Fruit fly (Drosophila melanogaster) whole organism, embryonic: ENCODE measurements around the gene IFT52.
A peak's percentile ranks its signal among the peaks of the same experiment; 100 is the strongest.

Experiments used
- Asciz ChIP-seq: fragments of 200-800 bp; sonication (Bioruptor generic); optimal IDR thresholded peaks from 2 replicates; lab custom pipeline; 2017; ENCODE audit warnings: missing biosample characterization, mild to moderate bottlenecking, missing genetic modification characterization, missing genetic modification reagents
- Awh ChIP-seq: fragments of 200-800 bp; sonication (Bioruptor generic); IDR thresholded peaks from 2 replicates; pipeline ENCODE4, ENCODE4 v1.3.6; 2022; ENCODE audit warnings: missing biosample characterization, missing genetic modification characterization
- Bteb2 ChIP-seq: fragments of 200-800 bp; sonication (Bioruptor generic); optimal IDR thresholded peaks from 2 replicates; lab custom pipeline; 2016; ENCODE audit warnings: missing biosample characterization, missing genetic modification characterization
- CG11695 ChIP-seq: fragments of 200-800 bp; sonication (Bioruptor generic); IDR thresholded peaks from 3 replicates; pipeline ENCODE4 v1.3.6; 2022; ENCODE audit warnings: missing biosample characterization, missing genetic modification characterization
- CG12299 ChIP-seq: fragments of 200-800 bp; sonication (Bioruptor generic); optimal IDR thresholded peaks from 2 replicates; lab custom pipeline; 2018; ENCODE audit warnings: missing biosample characterization, mild to moderate bottlenecking, missing genetic modification characterization
- CG12769 ChIP-seq: fragments of 200-800 bp; sonication (Bioruptor generic); optimal IDR thresholded peaks from 2 replicates; lab custom pipeline; 2019; ENCODE audit warnings: missing biosample characterization, mild to moderate bottlenecking, missing genetic modification characterization, moderate library complexity
- CG13775 ChIP-seq: fragments of 200-800 bp; sonication (Bioruptor generic); optimal IDR thresholded peaks from 3 replicates; lab custom pipeline; 2017; ENCODE audit warnings: missing biosample characterization, mild to moderate bottlenecking, missing genetic modification characterization
- CG13894 ChIP-seq: fragments of 200-800 bp; sonication (Bioruptor generic); optimal IDR thresholded peaks from 3 replicates; lab custom pipeline; 2018; ENCODE audit warnings: missing biosample characterization, mild to moderate bottlenecking, missing genetic modification characterization, moderate library complexity
- CG14014 ChIP-seq: fragments of 200-800 bp; sonication (Bioruptor generic); IDR thresholded peaks from 2 replicates; pipeline ENCODE4 v1.3.6; 2022; ENCODE audit warnings: missing biosample characterization, missing genetic modification characterization
- CG15514 ChIP-seq: fragments of 200-800 bp; sonication (Bioruptor generic); optimal IDR thresholded peaks from 3 replicates; lab custom pipeline; 2017; ENCODE audit warnings: missing biosample characterization, missing genetic modification characterization, mild to moderate bottlenecking, moderate library complexity, missing genetic modification reagents
- CG1602 ChIP-seq: fragments of 200-800 bp; sonication (Bioruptor generic); optimal IDR thresholded peaks from 3 replicates; lab custom pipeline; 2016; ENCODE audit warnings: missing biosample characterization, missing genetic modification characterization
- CG17385 ChIP-seq: fragments of 200-800 bp; sonication (Bioruptor generic); optimal IDR thresholded peaks from 3 replicates; lab custom pipeline; 2018; ENCODE audit warnings: missing biosample characterization, mild to moderate bottlenecking, missing genetic modification characterization
- CG17912 ChIP-seq: fragments of 200-800 bp; sonication (Bioruptor generic); optimal IDR thresholded peaks from 2 replicates; lab custom pipeline; 2018; ENCODE audit warnings: missing biosample characterization, mild to moderate bottlenecking, missing genetic modification characterization
- CG2120 ChIP-seq: fragments of 200-800 bp; sonication (Bioruptor generic); optimal IDR thresholded peaks from 3 replicates; lab custom pipeline; 2016; ENCODE audit warnings: missing biosample characterization, missing genetic modification characterization
- CG3281 ChIP-seq: fragments of 200-800 bp; sonication (Bioruptor generic); optimal IDR thresholded peaks from 3 replicates; lab custom pipeline; 2017; ENCODE audit warnings: missing biosample characterization, mild to moderate bottlenecking, missing genetic modification characterization
- CG6272 ChIP-seq: fragments of 200-800 bp; sonication (Bioruptor generic); IDR thresholded peaks from 2 replicates; pipeline ENCODE4 v1.3.6; 2022; ENCODE audit warnings: missing biosample characterization, missing genetic modification characterization
- CG6791 ChIP-seq: fragments of 200-800 bp; sonication (Bioruptor generic); IDR thresholded peaks from 3 replicates; pipeline ENCODE4 v1.3.6; 2022; ENCODE audit warnings: missing biosample characterization, missing genetic modification characterization; ENCODE audit not compliant: partially characterized antibody
- CG7963 ChIP-seq: fragments of 200-800 bp; sonication (Bioruptor generic); IDR thresholded peaks from 3 replicates; pipeline ENCODE4 v1.3.6; 2022; ENCODE audit warnings: missing biosample characterization, missing genetic modification characterization; ENCODE audit not compliant: partially characterized antibody
- CG9215 ChIP-seq: fragments of 200-800 bp; sonication (Bioruptor generic); IDR thresholded peaks from 2 replicates; pipeline ENCODE4 v1.3.6; 2022; ENCODE audit warnings: missing biosample characterization, missing genetic modification characterization
- CG9876 ChIP-seq: fragments of 200-800 bp; sonication (Bioruptor generic); optimal IDR thresholded peaks from 2 replicates; lab custom pipeline; 2016; ENCODE audit warnings: missing biosample characterization, missing genetic modification characterization
- Dip3 ChIP-seq: fragments of 200-800 bp; sonication (Bioruptor generic); optimal IDR thresholded peaks from 3 replicates; lab custom pipeline; 2016; ENCODE audit warnings: missing biosample characterization, missing genetic modification characterization
- E2f2 ChIP-seq: fragments of 200-800 bp; sonication (Bioruptor generic); IDR thresholded peaks from 2 replicates; pipeline ENCODE4 v1.3.6; 2022; ENCODE audit warnings: missing biosample characterization, missing genetic modification characterization
- HLHmδ ChIP-seq: fragments of 200-800 bp; sonication (Bioruptor generic); optimal IDR thresholded peaks from 2 replicates; lab custom pipeline; 2018; ENCODE audit warnings: missing biosample characterization, mild to moderate bottlenecking, missing genetic modification characterization, moderate library complexity
- HmgD ChIP-seq: fragments of 200-800 bp; sonication (Bioruptor generic); optimal IDR thresholded peaks from 3 replicates; lab custom pipeline; 2016; ENCODE audit warnings: missing biosample characterization, missing genetic modification characterization
- Hr51 ChIP-seq, 2 experiments: fragments of 200-800 bp; sonication (Bioruptor generic); optimal IDR thresholded peaks; 2 replicates in 1 of 2; 3 replicates in 1 of 2; lab custom pipeline; 2016 to 2018; ENCODE audit warnings: missing biosample characterization in 2 of 2, missing genetic modification characterization in 2 of 2, mild to moderate bottlenecking in 1 of 2, moderate library complexity in 1 of 2
- Hsf ChIP-seq: fragments of 200-800 bp; sonication (Bioruptor generic); optimal IDR thresholded peaks from 3 replicates; lab custom pipeline; 2016; ENCODE audit warnings: missing biosample characterization, missing genetic modification characterization
- Med ChIP-seq: fragments of 200-800 bp; sonication (Bioruptor generic); peaks from one replicate; lab custom pipeline; 2016; ENCODE audit warnings: missing biosample characterization, missing genetic modification characterization, mild to moderate bottlenecking, inconsistent platforms, moderate library complexity
- Oaz ChIP-seq: fragments of 200-800 bp; sonication (Bioruptor generic); IDR thresholded peaks from 2 replicates; pipeline ENCODE4 v1.3.6; 2022; ENCODE audit warnings: missing biosample characterization, missing genetic modification characterization
- Rx ChIP-seq: fragments of 200-800 bp; sonication (Bioruptor generic); IDR thresholded peaks from 2 replicates; pipeline ENCODE4 v1.3.6; 2022; ENCODE audit warnings: missing biosample characterization, missing genetic modification characterization
- Side ChIP-seq: fragments of 200-800 bp; sonication (Bioruptor generic); optimal IDR thresholded peaks from 2 replicates; lab custom pipeline; 2016; ENCODE audit warnings: missing biosample characterization, missing genetic modification characterization
- Sox102F ChIP-seq: fragments of 200-800 bp; sonication (Bioruptor generic); optimal IDR thresholded peaks from 2 replicates; lab custom pipeline; 2018; ENCODE audit warnings: missing biosample characterization, mild to moderate bottlenecking, missing genetic modification characterization, moderate library complexity
- Stat92E ChIP-seq, 3 experiments: fragments of >200 bp in 2 of 3; fragments of 200-800 bp in 1 of 3; sonication (Bioruptor generic) in 1 of 3; optimal IDR thresholded peaks; 2 replicates each; lab custom pipeline; 2017 to 2019; ENCODE audit warnings: missing biosample characterization in 3 of 3, missing genetic modification characterization in 3 of 3, mild to moderate bottlenecking in 1 of 3, moderate library complexity in 1 of 3
- abd-A ChIP-seq: fragments of 200-800 bp; sonication (Bioruptor generic); optimal IDR thresholded peaks from 3 replicates; lab custom pipeline; 2019; ENCODE audit warnings: missing biosample characterization, mild to moderate bottlenecking, missing genetic modification characterization, moderate library complexity
- btn ChIP-seq: fragments of 200-800 bp; sonication (Bioruptor generic); optimal IDR thresholded peaks from 2 replicates; lab custom pipeline; 2016; ENCODE audit warnings: missing biosample characterization, missing genetic modification characterization
- corto ChIP-seq: fragments of 200-800 bp; sonication (Bioruptor generic); optimal IDR thresholded peaks from 2 replicates; lab custom pipeline; 2016; ENCODE audit warnings: missing biosample characterization, mild to moderate bottlenecking, missing genetic modification characterization, moderate library complexity
- cwo ChIP-seq: fragments of 200-800 bp; sonication (Bioruptor generic); optimal IDR thresholded peaks from 3 replicates; lab custom pipeline; 2017; ENCODE audit warnings: missing biosample characterization, missing genetic modification characterization, mild to moderate bottlenecking, moderate library complexity, missing genetic modification reagents
- emc ChIP-seq: fragments of 200-800 bp; sonication (Bioruptor generic); optimal IDR thresholded peaks from 2 replicates; lab custom pipeline; 2016; ENCODE audit warnings: missing biosample characterization, missing genetic modification characterization
- gcm ChIP-seq: fragments of 200-800 bp; sonication (Bioruptor generic); optimal IDR thresholded peaks from 2 replicates; lab custom pipeline; 2019; ENCODE audit warnings: missing biosample characterization, mild to moderate bottlenecking, missing genetic modification characterization, moderate library complexity
- gcm2 ChIP-seq: fragments of 200-800 bp; sonication (Bioruptor generic); optimal IDR thresholded peaks from 2 replicates; lab custom pipeline; 2016; ENCODE audit warnings: missing biosample characterization, missing genetic modification characterization
- kay ChIP-seq: fragments of 200-800 bp; sonication (Bioruptor generic); optimal IDR thresholded peaks from 2 replicates; lab custom pipeline; 2016; ENCODE audit warnings: missing biosample characterization, missing genetic modification characterization
- nau ChIP-seq: fragments of 200-800 bp; sonication (Bioruptor generic); optimal IDR thresholded peaks from 3 replicates; lab custom pipeline; 2017; ENCODE audit warnings: missing biosample characterization, mild to moderate bottlenecking, missing genetic modification characterization, missing genetic modification reagents
- repo ChIP-seq: fragments of 200-800 bp; sonication (Bioruptor generic); optimal IDR thresholded peaks from 2 replicates; lab custom pipeline; 2016; ENCODE audit warnings: missing biosample characterization, missing genetic modification characterization
- salm ChIP-seq: fragments of 200-800 bp; sonication (Bioruptor generic); optimal IDR thresholded peaks from 2 replicates; lab custom pipeline; 2018; ENCODE audit warnings: missing biosample characterization, mild to moderate bottlenecking, missing genetic modification characterization
- sd ChIP-seq: fragments of 200-800 bp; sonication (Bioruptor generic); optimal IDR thresholded peaks from 3 replicates; lab custom pipeline; 2018; ENCODE audit warnings: missing biosample characterization, mild to moderate bottlenecking, missing genetic modification characterization, moderate library complexity
- sob ChIP-seq: fragments of 200-800 bp; sonication (Bioruptor generic); IDR thresholded peaks from 2 replicates; pipeline ENCODE4 v1.3.6; 2022; ENCODE audit warnings: missing biosample characterization, missing genetic modification characterization
- sr ChIP-seq: fragments of 200-800 bp; sonication (Bioruptor generic); IDR thresholded peaks from 3 replicates; pipeline ENCODE4 v1.3.6; 2022; ENCODE audit warnings: missing biosample characterization, missing genetic modification characterization
- twi ChIP-seq: fragments of 200-800 bp; optimal IDR thresholded peaks from 2 replicates; lab custom pipeline; 2019; ENCODE audit warnings: missing biosample characterization, mild to moderate bottlenecking, missing genetic modification characterization, moderate library complexity
- wdn ChIP-seq: fragments of 200-800 bp; sonication (Bioruptor generic); IDR thresholded peaks from 2 replicates; pipeline ENCODE4 v1.3.6; 2022; ENCODE audit warnings: missing biosample characterization, missing genetic modification characterization
- zen2 ChIP-seq: fragments of 200-800 bp; sonication (Bioruptor generic); IDR thresholded peaks from 3 replicates; pipeline ENCODE4 v1.3.6; 2022; ENCODE audit warnings: missing biosample characterization, missing genetic modification characterization; ENCODE audit not compliant: partially characterized antibody

IFT52 gene

DNA sequence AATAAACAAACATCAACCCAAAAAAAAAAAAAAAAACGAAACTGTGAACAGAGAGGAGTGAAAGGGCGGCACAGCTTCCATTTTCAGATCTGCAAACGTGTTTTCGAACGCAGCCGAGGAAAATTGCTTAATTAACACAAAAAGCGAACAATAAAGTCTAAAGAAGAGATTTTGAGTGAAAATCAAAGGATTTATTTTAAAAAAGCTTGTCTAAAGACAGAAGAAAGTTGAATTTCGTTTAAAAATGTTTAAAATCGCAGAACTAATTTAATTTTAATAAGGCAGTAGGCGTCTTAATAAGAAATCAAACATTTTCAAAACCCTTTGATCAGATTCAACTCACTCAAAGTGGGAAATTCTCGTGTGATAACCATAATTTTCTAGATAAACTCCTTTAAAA is 1.8 kb upstream of the IFT52 start, which contains the start of gene COX5BL:
Gene COX5BL, plus strand, starts transcription at position 301 of the 400 bp plus-strand sequence.
- TF ChIP-seq CG1602 (GFP tag; lab: Kevin White, UChicago) (no peak), CG13775 (GFP tag; lab: Kevin White, UChicago) (no peak), CG17912 (GFP tag; lab: Kevin White, UChicago) (no peak), gcm2 (GFP tag; lab: Kevin White, UChicago) (no peak), Side (GFP tag; lab: Kevin White, UChicago) (no peak), CG12769 (tag; lab: Kevin White, UChicago) (no peak), CG11695 (GFP tag; lab: Robert Waterston, UW) (no peak), Sox102F (GFP tag; lab: Kevin White, UChicago) (no peak), CG15514 (no peak), CG9876 (GFP tag; lab: Kevin White, UChicago) (no peak), repo (GFP tag; lab: Kevin White, UChicago) (no peak), sob (GFP tag; lab: Robert Waterston, UW) (no peak)

DNA sequence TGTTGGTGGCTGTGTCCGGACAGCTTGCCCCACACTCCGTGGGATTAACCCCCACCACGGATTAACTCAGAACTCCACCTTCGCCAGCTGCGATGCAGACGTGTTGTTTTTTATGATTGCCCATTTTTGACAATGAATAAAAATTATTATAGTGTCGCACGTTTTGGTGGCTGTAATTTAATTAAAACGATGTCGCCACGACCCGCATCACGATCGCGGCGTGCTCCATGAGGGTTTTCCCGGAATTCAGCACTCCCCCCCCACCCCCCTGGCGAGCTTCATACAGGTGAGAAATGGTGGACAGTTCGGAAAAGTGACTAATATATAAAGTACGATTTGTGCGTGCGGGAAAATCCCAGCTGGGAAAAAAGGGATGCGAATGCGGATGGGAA is 3.5 kb downstream of the IFT52 start:
- TF ChIP-seq HmgD (GFP tag; lab: Kevin White, UChicago) (no peak), Dip3 (GFP tag; lab: Kevin White, UChicago) (no peak), sd (tag; lab: Kevin White, UChicago) (peak; percentile 55), CG6791 (GFP tag; lab: Robert Waterston, UW) (no peak), Hr51 (GFP tag; optimal IDR thresholded peaks at IDR 0.05; lab: Kevin White, UChicago) (no peak), CG3281 (no peak), E2f2 (no peak), zen2 (peak; percentile 48; the same call in 1 of the 3 replicates), Awh (GFP tag; lab: Robert Waterston, UW) (peak; percentile 31; the same call in 1 of the 2 replicates), CG12299 (tag; lab: Kevin White, UChicago) (no peak), gcm (GFP tag; lab: Kevin White, UChicago) (peak; percentile 80), Med (GFP tag; lab: Kevin White, UChicago) (no peak), Asciz (GFP tag; lab: Kevin White, UChicago) (no peak), CG13894 (no peak), CG14014 (no peak), Rx (GFP tag; lab: Robert Waterston, UW) (no peak), Hsf (GFP tag; lab: Kevin White, UChicago) (no peak), corto (no peak), CG9215 (GFP tag; lab: Robert Waterston, UW) (no peak), Oaz (GFP tag; lab: Robert Waterston, UW) (no peak), kay (GFP tag; lab: Kevin White, UChicago) (no peak), CG6272 (GFP tag; lab: Robert Waterston, UW) (no peak), wdn (no peak), Bteb2 (GFP tag; lab: Kevin White, UChicago) (no peak), CG17385 (GFP tag; lab: Kevin White, UChicago) (no peak), cwo (peak; percentile 25), salm (tag; lab: Kevin White, UChicago) (no peak), CG2120 (GFP tag; lab: Kevin White, UChicago) (no peak), emc (no peak), abd-A (tag; lab: Kevin White, UChicago) (peak; percentile 58), CG7963 (GFP tag; lab: Robert Waterston, UW) (no peak), nau (GFP tag; lab: Kevin White, UChicago) (no peak), btn (no peak), sr (GFP tag; lab: Robert Waterston, UW) (0 out of 3 replicates have a peak, but pooled peaks have one; percentile 34), twi (tag; lab: Kevin White, UChicago) (no peak), Stat92E (GFP tag; optimal IDR thresholded peaks at IDR 0.05; lab: Kevin White, UChicago) (peak in 1 of 3 experiments; percentile 84), HLHmδ (GFP tag; lab: Kevin White, UChicago) (peak; percentile 32)
